Fruit fly (Drosophila melanogaster) whole organism, adult: ENCODE measurements around the gene Drice.

Experiments
- CG11617 ChIP-seq: fragments of 200-800 bp; sonication (Bioruptor generic); optimal IDR thresholded peaks from 2 replicates; lab custom pipeline; 2017; ENCODE audit warnings: mild to moderate bottlenecking, missing biosample characterization, missing genetic modification reagents, missing genetic modification characterization
- CG12768 ChIP-seq: fragments of 200-800 bp; sonication (Bioruptor generic); optimal IDR thresholded peaks from 2 replicates; lab custom pipeline; 2017; ENCODE audit warnings: missing biosample characterization, missing genetic modification characterization, mild to moderate bottlenecking, moderate library complexity, missing genetic modification reagents
- CG14711 ChIP-seq: fragments of 200-800 bp; sonication (Bioruptor generic); optimal IDR thresholded peaks from 2 replicates; lab custom pipeline; 2018; ENCODE audit warnings: missing biosample characterization, mild to moderate bottlenecking, missing genetic modification characterization, moderate library complexity
- CG1620 ChIP-seq: fragments of 200-800 bp; sonication (Bioruptor generic); optimal IDR thresholded peaks from 2 replicates; lab custom pipeline; 2016; ENCODE audit warnings: missing biosample characterization, missing genetic modification characterization
- CG33017 ChIP-seq: fragments of 200-800 bp; sonication (Bioruptor generic); optimal IDR thresholded peaks from 2 replicates; lab custom pipeline; 2018; ENCODE audit warnings: missing biosample characterization, mild to moderate bottlenecking, missing genetic modification characterization, moderate library complexity
- CG5204 ChIP-seq: fragments of 200-800 bp; sonication (Bioruptor generic); optimal IDR thresholded peaks from 2 replicates; lab custom pipeline; 2016; ENCODE audit warnings: missing biosample characterization, missing genetic modification characterization
- CG7045 ChIP-seq: fragments of 200-800 bp; sonication (Bioruptor generic); optimal IDR thresholded peaks from 2 replicates; lab custom pipeline; 2017; ENCODE audit warnings: missing biosample characterization, mild to moderate bottlenecking, missing genetic modification characterization
- CG7101 ChIP-seq: fragments of 200-800 bp; sonication (Bioruptor generic); optimal IDR thresholded peaks from 2 replicates; lab custom pipeline; 2018; ENCODE audit warnings: missing biosample characterization, mild to moderate bottlenecking, missing genetic modification characterization, moderate library complexity
- Clk ChIP-seq: fragments of 200-800 bp; sonication (Bioruptor generic); optimal IDR thresholded peaks from 2 replicates; lab custom pipeline; 2017; ENCODE audit warnings: missing biosample characterization, missing genetic modification characterization
- Crg-1 ChIP-seq: fragments of 200-800 bp; sonication (Bioruptor generic); optimal IDR thresholded peaks from 2 replicates; lab custom pipeline; 2016; ENCODE audit warnings: missing biosample characterization, missing genetic modification characterization
- Hr96 ChIP-seq: fragments of 200-800 bp; sonication (Bioruptor generic); optimal IDR thresholded peaks from 2 replicates; lab custom pipeline; 2016; ENCODE audit warnings: missing biosample characterization, missing genetic modification characterization
- Mnt ChIP-seq: fragments of 200-800 bp; sonication (Bioruptor generic); optimal IDR thresholded peaks from 2 replicates; lab custom pipeline; 2016; ENCODE audit warnings: missing biosample characterization, mild to moderate bottlenecking, missing genetic modification characterization
- bab1 ChIP-seq: fragments of 200-800 bp; sonication (Bioruptor generic); optimal IDR thresholded peaks from 3 replicates; lab custom pipeline; 2019; ENCODE audit warnings: missing biosample characterization, mild to moderate bottlenecking, missing genetic modification characterization, moderate library complexity
- cic ChIP-seq: fragments of 200-800 bp; sonication (Bioruptor generic); optimal IDR thresholded peaks from 2 replicates; lab custom pipeline; 2017; ENCODE audit warnings: missing biosample characterization, mild to moderate bottlenecking, missing genetic modification characterization, moderate library complexity
- cnc ChIP-seq, 2 experiments: fragments of >200 bp; optimal IDR thresholded peaks; 2 replicates each; lab custom pipeline; 2017
- kay ChIP-seq: fragments of 200-800 bp; sonication (Bioruptor generic); peaks from one replicate; lab custom pipeline; 2016; ENCODE audit warnings: missing biosample characterization, missing genetic modification characterization, borderline replicate concordance
- ovo ChIP-seq: fragments of 200-800 bp; sonication (Bioruptor generic); optimal IDR thresholded peaks from 2 replicates; lab custom pipeline; 2016; ENCODE audit warnings: missing biosample characterization, missing genetic modification characterization
- pad ChIP-seq: fragments of 200-800 bp; sonication (Bioruptor generic); optimal IDR thresholded peaks from 3 replicates; lab custom pipeline; 2017; ENCODE audit warnings: missing biosample characterization, missing genetic modification characterization, mild to moderate bottlenecking, moderate library complexity, missing genetic modification reagents
- tj ChIP-seq: fragments of 200-800 bp; sonication (Bioruptor generic); optimal IDR thresholded peaks from 3 replicates; lab custom pipeline; 2017; ENCODE audit warnings: missing biosample characterization, mild to moderate bottlenecking, missing genetic modification characterization, moderate library complexity
- toe ChIP-seq: fragments of 200-800 bp; sonication (Bioruptor generic); optimal IDR thresholded peaks from 2 replicates; lab custom pipeline; 2016; ENCODE audit warnings: missing biosample characterization, missing genetic modification characterization

Drice gene

DNA sequence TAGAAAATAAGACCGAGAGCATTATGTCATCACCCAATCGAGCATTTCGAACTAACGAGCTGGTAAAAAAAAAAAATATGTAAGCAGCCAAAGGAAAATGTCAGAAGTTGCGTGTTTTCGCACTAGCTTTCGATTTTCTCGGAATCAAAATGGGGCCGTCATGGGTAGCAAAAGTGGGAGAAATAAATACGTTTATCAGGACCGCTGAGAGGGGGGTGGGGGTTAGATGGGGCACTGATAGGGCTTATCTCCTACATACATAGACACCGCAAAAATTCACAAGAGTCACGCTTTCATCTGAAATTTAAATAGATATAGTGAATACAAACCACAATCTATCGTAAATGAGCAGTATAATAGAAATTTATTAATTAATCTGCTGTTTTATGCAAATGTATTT lies 22.2 kb upstream of the Drice start:
- TF ChIP-seq pad (no peak), cic (GFP tag; lab: Kevin White, UChicago) (peak; percentile 31)

DNA sequence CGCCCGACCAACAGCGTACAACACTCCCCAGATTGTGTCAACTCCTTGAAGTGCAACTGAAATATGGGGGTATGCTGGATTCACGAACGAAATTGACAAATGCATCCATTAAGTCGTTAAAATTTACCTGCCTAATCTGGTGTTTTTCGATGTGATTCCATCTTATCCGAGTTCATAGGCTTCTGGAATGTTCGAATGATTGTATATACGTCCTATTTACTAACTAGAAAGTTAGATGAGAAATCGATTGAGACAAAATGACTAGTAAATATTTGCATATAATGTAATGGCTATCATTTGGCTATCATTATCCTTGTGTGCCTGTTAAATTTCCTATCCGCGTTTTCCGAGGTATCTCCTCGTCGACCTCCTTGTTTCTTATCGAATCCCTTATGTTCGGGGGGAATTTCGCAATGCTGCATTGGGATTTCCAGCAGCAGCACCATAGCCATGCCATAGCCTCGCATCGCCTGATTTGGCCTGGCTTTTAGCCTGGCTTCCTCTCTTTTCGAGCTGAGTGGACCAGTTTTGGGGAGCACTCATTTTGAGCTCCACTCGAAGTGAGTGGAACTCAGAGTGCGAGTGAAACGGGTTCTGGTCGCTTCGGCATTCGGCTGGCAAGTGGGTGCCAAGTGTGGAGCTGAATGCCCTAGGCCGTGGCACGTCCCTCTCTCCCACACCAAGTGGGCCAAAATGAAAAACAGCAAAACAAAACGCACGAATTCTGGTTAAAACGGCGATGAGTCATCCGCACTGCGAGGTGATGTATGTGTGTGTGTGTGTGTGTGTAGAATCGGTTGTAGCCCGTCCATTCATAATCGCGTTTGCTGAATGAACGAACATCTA lies 21.1 kb upstream of the Drice start:
- TF ChIP-seq cic (GFP tag; lab: Kevin White, UChicago) (peak; percentile 99), Hr96 (GFP tag; lab: Kevin White, UChicago) (no peak)

DNA sequence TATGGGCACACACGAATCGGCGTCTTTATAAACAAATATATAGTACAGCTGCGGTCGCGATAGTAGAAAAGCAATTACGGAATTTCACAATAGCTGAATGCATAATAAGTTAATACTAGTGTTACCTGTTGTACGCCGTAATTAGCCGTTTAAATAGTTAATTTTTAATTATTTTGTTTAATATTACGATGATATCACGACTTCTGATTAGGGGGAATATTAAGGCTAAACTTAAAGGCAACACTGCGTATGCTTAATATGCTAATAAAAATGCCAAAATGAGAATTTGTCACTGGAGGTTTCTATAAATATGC lies 20.5 kb upstream of the Drice start:
- TF ChIP-seq ovo (GFP tag; lab: Kevin White, UChicago) (no peak), cic (GFP tag; lab: Kevin White, UChicago) (peak; percentile 72), CG5204 (GFP tag; lab: Kevin White, UChicago) (no peak)

DNA sequence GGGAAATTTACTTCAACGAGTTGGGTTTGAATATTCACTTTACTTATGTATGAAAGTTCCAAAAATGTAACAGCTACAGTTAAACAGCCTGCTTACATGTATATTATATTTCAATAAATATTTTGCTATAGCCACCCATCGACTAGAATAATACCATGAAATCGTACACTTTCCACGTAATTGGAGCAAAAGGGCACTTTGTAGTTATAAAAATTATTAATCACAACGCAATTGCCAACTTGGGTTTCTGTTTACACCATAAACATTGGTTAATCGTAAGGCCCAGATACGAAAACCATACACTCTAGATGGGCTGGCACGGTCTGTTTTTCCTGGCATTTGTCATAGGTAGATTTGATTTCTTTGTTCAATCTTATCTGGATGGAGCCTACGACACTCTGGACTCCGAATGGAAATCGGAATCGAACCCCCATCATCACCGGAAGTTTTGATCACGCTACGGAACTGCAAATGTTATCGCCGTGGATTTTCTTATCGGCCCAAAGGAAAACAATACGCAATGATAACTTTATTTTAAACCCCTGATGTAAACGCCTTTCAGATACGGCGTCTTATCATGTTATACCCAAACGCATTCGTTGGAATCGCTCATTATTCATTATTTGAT lies 18.9 kb upstream of the Drice start, which contains the start of gene fig:
Gene fig, minus strand, starts transcription at position 51 of the 628 bp plus-strand sequence.
- TF ChIP-seq CG33017 (tag; lab: Kevin White, UChicago): no peak
- TF ChIP-seq cic (GFP tag; lab: Kevin White, UChicago): peak; percentile 67
- TF ChIP-seq CG12768 (GFP tag; lab: Kevin White, UChicago): peak; percentile 28

DNA sequence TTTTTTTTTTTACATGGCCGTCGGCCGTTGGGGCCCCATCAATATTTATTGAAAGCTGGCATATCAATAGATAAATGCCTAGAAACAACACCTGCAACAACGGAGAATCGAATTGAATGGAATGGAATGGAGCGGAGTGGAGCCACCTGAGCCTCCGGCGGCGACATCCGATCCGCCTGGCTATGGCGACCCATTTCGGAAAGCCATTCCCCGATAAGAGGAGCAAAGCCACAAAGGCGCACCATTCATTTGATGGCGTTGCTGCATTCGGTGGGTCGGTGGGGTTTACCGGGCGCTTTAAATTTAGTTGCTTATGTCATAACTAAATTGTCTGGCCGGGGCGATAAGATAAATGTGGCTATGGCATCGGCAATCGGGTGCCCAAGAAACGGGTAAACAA lies 17.6 kb upstream of the Drice start:
- TF ChIP-seq CG5204 (GFP tag; lab: Kevin White, UChicago) (no peak), Clk (no peak), cic (GFP tag; lab: Kevin White, UChicago) (peak; percentile 45), pad (no peak), bab1 (GFP tag; lab: Kevin White, UChicago) (no peak), CG11617 (GFP tag; lab: Kevin White, UChicago) (no peak)

DNA sequence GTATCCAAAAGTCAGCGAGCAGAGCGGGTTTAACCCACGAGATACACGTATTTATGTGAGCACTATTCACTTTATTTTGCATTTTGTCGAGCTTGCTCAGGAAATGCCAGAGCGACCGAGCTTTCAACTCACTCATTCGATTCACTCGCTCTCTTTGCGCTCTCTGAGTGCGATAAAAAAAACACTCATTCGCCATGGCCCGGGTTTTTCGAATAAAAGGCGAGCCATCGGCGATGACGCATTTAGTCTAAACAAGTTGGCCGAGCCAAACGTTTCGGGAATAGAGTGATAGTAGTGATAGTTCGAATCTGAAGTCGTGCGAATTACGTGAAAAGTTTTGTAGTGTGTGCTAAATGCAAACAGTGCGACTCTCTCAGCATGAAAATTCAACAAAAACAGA lies 17.1 kb upstream of the Drice start:
- TF ChIP-seq cnc (optimal IDR thresholded peaks at IDR 0.05; lab: Kevin White, UChicago) (no peak), CG7045 (no peak), Clk (no peak), CG14711 (tag; lab: Kevin White, UChicago) (peak; percentile 31), Crg-1 (GFP tag; lab: Kevin White, UChicago) (peak; percentile 3), CG11617 (GFP tag; lab: Kevin White, UChicago) (peak; percentile 42), CG5204 (GFP tag; lab: Kevin White, UChicago) (no peak), pad (peak; percentile 10), CG33017 (tag; lab: Kevin White, UChicago) (peak; percentile 57), cic (GFP tag; lab: Kevin White, UChicago) (peak; percentile 86), toe (GFP tag; lab: Kevin White, UChicago) (peak; percentile 39), ovo (GFP tag; lab: Kevin White, UChicago) (no peak), Mnt (GFP tag; lab: Kevin White, UChicago) (peak; percentile 82), CG7101 (peak; percentile 58), bab1 (GFP tag; lab: Kevin White, UChicago) (peak; percentile 67), kay (GFP tag; lab: Kevin White, UChicago) (no peak), CG1620 (GFP tag; lab: Kevin White, UChicago) (no peak), CG12768 (GFP tag; lab: Kevin White, UChicago) (peak; percentile 57), tj (GFP tag; lab: Kevin White, UChicago) (peak; percentile 83), Hr96 (GFP tag; lab: Kevin White, UChicago) (no peak)

DNA sequence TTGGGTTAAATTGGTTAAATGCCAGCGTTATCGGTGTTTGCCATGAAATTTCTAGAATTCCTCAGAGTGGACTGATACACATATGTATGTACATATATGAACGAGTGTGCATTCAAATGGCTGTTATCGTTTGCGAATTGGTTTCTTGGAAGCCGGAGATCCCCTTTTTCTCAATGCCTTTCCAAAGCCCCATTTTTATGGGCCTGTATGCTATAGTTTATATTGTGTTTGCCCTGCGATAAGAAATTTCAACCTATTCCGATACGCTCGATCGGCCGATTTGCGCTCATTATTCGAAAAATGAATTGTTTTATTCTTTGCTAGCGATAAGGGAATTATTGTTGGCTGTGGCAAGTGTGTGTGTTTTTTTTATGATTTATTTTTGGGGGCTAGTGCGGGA lies 16.2 kb upstream of the Drice start:
- TF ChIP-seq tj (GFP tag; lab: Kevin White, UChicago) (no peak), toe (GFP tag; lab: Kevin White, UChicago) (no peak), cic (GFP tag; lab: Kevin White, UChicago) (no peak), CG7045 (no peak), Hr96 (GFP tag; lab: Kevin White, UChicago) (no peak), CG14711 (tag; lab: Kevin White, UChicago) (no peak), kay (GFP tag; lab: Kevin White, UChicago) (no peak), cnc (optimal IDR thresholded peaks at IDR 0.05; lab: Kevin White, UChicago) (no peak), CG7101 (no peak), CG33017 (tag; lab: Kevin White, UChicago) (no peak)
